Fruit fly (Drosophila melanogaster) whole organism, embryonic: ENCODE data around the gene CG32719.

ENCODE experiments used
- ATbp ChIP-seq: fragments of 200-800 bp; sonication (Bioruptor generic); optimal IDR thresholded peaks from 2 replicates; lab custom pipeline; 2017; ENCODE audit warnings: missing biosample characterization, mild to moderate bottlenecking, missing genetic modification characterization, missing genetic modification reagents
- Atf6 ChIP-seq: fragments of 200-800 bp; sonication (Bioruptor generic); IDR thresholded peaks from 2 replicates; pipeline ENCODE4 v1.3.6; 2022; ENCODE audit warnings: missing biosample characterization, missing genetic modification characterization
- Blimp-1 ChIP-seq: fragments of 200-800 bp; sonication (Bioruptor generic); optimal IDR thresholded peaks from 3 replicates; lab custom pipeline; 2018; ENCODE audit warnings: missing biosample characterization, missing genetic modification characterization, mild to moderate bottlenecking, moderate library complexity, missing genetic modification reagents
- CG10366 ChIP-seq: fragments of 200-800 bp; sonication (Bioruptor generic); IDR thresholded peaks from 2 replicates; pipeline ENCODE4 v1.3.6; 2022; ENCODE audit warnings: missing biosample characterization, missing genetic modification characterization
- CG10959 ChIP-seq: fragments of 200-800 bp; sonication (Bioruptor generic); IDR thresholded peaks from 2 replicates; pipeline ENCODE4 v1.3.6; 2022; ENCODE audit warnings: missing biosample characterization, missing genetic modification characterization
- CG12155 ChIP-seq: fragments of 200-800 bp; sonication (Bioruptor generic); optimal IDR thresholded peaks from 3 replicates; lab custom pipeline; 2016; ENCODE audit warnings: missing biosample characterization, missing genetic modification characterization
- CG13775 ChIP-seq: fragments of 200-800 bp; sonication (Bioruptor generic); optimal IDR thresholded peaks from 3 replicates; lab custom pipeline; 2017; ENCODE audit warnings: missing biosample characterization, mild to moderate bottlenecking, missing genetic modification characterization
- CG15696 ChIP-seq: fragments of 200-800 bp; sonication (Bioruptor generic); optimal IDR thresholded peaks from 2 replicates; lab custom pipeline; 2019; ENCODE audit warnings: missing biosample characterization, mild to moderate bottlenecking, missing genetic modification characterization, moderate library complexity
- CG16813 ChIP-seq: fragments of 200-800 bp; sonication (Bioruptor generic); IDR thresholded peaks from 3 replicates; pipeline ENCODE4 v1.3.6; 2022; ENCODE audit warnings: missing biosample characterization, missing genetic modification characterization; ENCODE audit not compliant: partially characterized antibody
- CG17829 ChIP-seq: fragments of 200-800 bp; optimal IDR thresholded peaks from 2 replicates; lab custom pipeline; 2019; ENCODE audit warnings: missing biosample characterization, mild to moderate bottlenecking, missing genetic modification characterization, moderate library complexity
- CG18262 ChIP-seq: fragments of 200-800 bp; optimal IDR thresholded peaks from 3 replicates; lab custom pipeline; 2019; ENCODE audit warnings: missing biosample characterization, mild to moderate bottlenecking, missing genetic modification characterization, moderate library complexity
- CG18476 ChIP-seq: fragments of 200-800 bp; sonication (Bioruptor generic); optimal IDR thresholded peaks from 2 replicates; lab custom pipeline; 2016; ENCODE audit warnings: missing biosample characterization, mild to moderate bottlenecking, missing genetic modification characterization
- CG2712 ChIP-seq: fragments of 200-800 bp; optimal IDR thresholded peaks from 3 replicates; lab custom pipeline; 2019; ENCODE audit warnings: missing biosample characterization, mild to moderate bottlenecking, missing genetic modification characterization, moderate library complexity
- CG30403 ChIP-seq: fragments of 200-800 bp; sonication (Bioruptor generic); optimal IDR thresholded peaks from 3 replicates; lab custom pipeline; 2016; ENCODE audit warnings: missing biosample characterization, missing genetic modification characterization
- CG3995 ChIP-seq: fragments of 200-800 bp; sonication (Bioruptor generic); optimal IDR thresholded peaks from 3 replicates; lab custom pipeline; 2016; ENCODE audit warnings: missing biosample characterization, missing genetic modification characterization
- CG42726 ChIP-seq: fragments of 200-800 bp; sonication (Bioruptor generic); IDR thresholded peaks from 2 replicates; pipeline ENCODE4 v1.3.6; 2022; ENCODE audit warnings: missing biosample characterization, missing genetic modification characterization; ENCODE audit not compliant: partially characterized antibody
- CG4730 ChIP-seq: fragments of 200-800 bp; sonication (Bioruptor generic); IDR thresholded peaks from 2 replicates; pipeline ENCODE4 v1.3.6; 2022; ENCODE audit warnings: missing biosample characterization, missing genetic modification characterization
- CG5180 ChIP-seq: fragments of 200-800 bp; sonication (Bioruptor generic); optimal IDR thresholded peaks from 3 replicates; lab custom pipeline; 2017; ENCODE audit warnings: missing biosample characterization, missing genetic modification characterization, mild to moderate bottlenecking, moderate library complexity, missing genetic modification reagents
- CG7839 ChIP-seq: fragments of 200-800 bp; sonication (Bioruptor generic); optimal IDR thresholded peaks from 3 replicates; lab custom pipeline; 2018; ENCODE audit warnings: missing biosample characterization, mild to moderate bottlenecking, missing genetic modification characterization, moderate library complexity
- CG8359 ChIP-seq: fragments of 200-800 bp; sonication (Bioruptor generic); optimal IDR thresholded peaks from 2 replicates; lab custom pipeline; 2017; ENCODE audit warnings: missing biosample characterization, mild to moderate bottlenecking, missing genetic modification characterization, borderline replicate concordance
- CG8388 ChIP-seq: fragments of 200-800 bp; sonication (Bioruptor generic); optimal IDR thresholded peaks from 2 replicates; lab custom pipeline; 2019; ENCODE audit warnings: missing biosample characterization, mild to moderate bottlenecking, missing genetic modification characterization, moderate library complexity
- CG8944 ChIP-seq: fragments of 200-800 bp; sonication (Bioruptor generic); optimal IDR thresholded peaks from 3 replicates; lab custom pipeline; 2016; ENCODE audit warnings: missing biosample characterization, missing genetic modification characterization
- CG9727 ChIP-seq: fragments of 200-800 bp; sonication (Bioruptor generic); optimal IDR thresholded peaks from 3 replicates; lab custom pipeline; 2017; ENCODE audit warnings: missing biosample characterization, mild to moderate bottlenecking, missing genetic modification characterization
- Chrac-16 ChIP-seq: fragments of 200-800 bp; sonication (Bioruptor generic); optimal IDR thresholded peaks from 3 replicates; lab custom pipeline; 2016; ENCODE audit warnings: missing biosample characterization, missing genetic modification characterization
- CkIIα-i1 ChIP-seq: fragments of 200-800 bp; sonication (Bioruptor generic); IDR thresholded peaks from 2 replicates; pipeline ENCODE4 v1.3.6; 2022; ENCODE audit warnings: missing biosample characterization, missing genetic modification characterization
- Dfd ChIP-seq, 2 experiments: fragments of >200 bp; optimal IDR thresholded peaks; 2 replicates each; lab custom pipeline; 2017; ENCODE audit warnings: missing biosample characterization in 2 of 2, missing genetic modification characterization in 2 of 2
- Elba2 ChIP-seq: fragments of 200-800 bp; sonication (Bioruptor generic); optimal IDR thresholded peaks from 3 replicates; lab custom pipeline; 2016; ENCODE audit warnings: missing biosample characterization, missing genetic modification characterization
- HmgD ChIP-seq: fragments of 200-800 bp; sonication (Bioruptor generic); optimal IDR thresholded peaks from 3 replicates; lab custom pipeline; 2016; ENCODE audit warnings: missing biosample characterization, missing genetic modification characterization
- HmgZ ChIP-seq: fragments of 200-800 bp; sonication (Bioruptor generic); optimal IDR thresholded peaks from 2 replicates; lab custom pipeline; 2018; ENCODE audit warnings: missing biosample characterization, mild to moderate bottlenecking, missing genetic modification characterization
- Hr3 ChIP-seq: fragments of 200-800 bp; sonication (Bioruptor generic); optimal IDR thresholded peaks from 3 replicates; lab custom pipeline; 2016; ENCODE audit warnings: missing biosample characterization, missing genetic modification characterization
- Kr ChIP-seq: fragments of 200-800 bp; sonication (Bioruptor generic); optimal IDR thresholded peaks from 2 replicates; lab custom pipeline; 2017; ENCODE audit warnings: missing biosample characterization, mild to moderate bottlenecking, missing genetic modification characterization
- Nf-YB ChIP-seq: fragments of 200-800 bp; sonication (Bioruptor generic); optimal IDR thresholded peaks from 3 replicates; lab custom pipeline; 2019; ENCODE audit warnings: missing biosample characterization, mild to moderate bottlenecking, missing genetic modification characterization, moderate library complexity
- Rx ChIP-seq: fragments of 200-800 bp; sonication (Bioruptor generic); IDR thresholded peaks from 2 replicates; pipeline ENCODE4 v1.3.6; 2022; ENCODE audit warnings: missing biosample characterization, missing genetic modification characterization
- Vsx1 ChIP-seq: fragments of 200-800 bp; sonication (Bioruptor generic); optimal IDR thresholded peaks from 2 replicates; lab custom pipeline; 2017; ENCODE audit warnings: missing biosample characterization, mild to moderate bottlenecking, missing genetic modification characterization, missing genetic modification reagents
- al ChIP-seq: fragments of 200-800 bp; sonication (Bioruptor generic); IDR thresholded peaks from 2 replicates; pipeline ENCODE4 v1.3.6; 2022; ENCODE audit warnings: missing biosample characterization, missing genetic modification characterization
- bsh ChIP-seq, 2 experiments: fragments of 200-800 bp; sonication (Bioruptor generic); optimal IDR thresholded peaks; 2 replicates each; lab custom pipeline; 2017 to 2018; ENCODE audit warnings: mild to moderate bottlenecking in 2 of 2, missing biosample characterization in 2 of 2, missing genetic modification characterization in 2 of 2, moderate library complexity in 1 of 2
- chm ChIP-seq: fragments of 200-800 bp; sonication (Bioruptor generic); IDR thresholded peaks from 2 replicates; pipeline ENCODE4 v1.3.6; 2022; ENCODE audit warnings: missing biosample characterization, missing genetic modification characterization
- dmrt99B ChIP-seq: fragments of 200-800 bp; sonication (Bioruptor generic); optimal IDR thresholded peaks from 2 replicates; lab custom pipeline; 2018; ENCODE audit warnings: missing biosample characterization, mild to moderate bottlenecking, missing genetic modification characterization, moderate library complexity
- dpn ChIP-seq, 2 experiments: fragments of 200-800 bp; sonication (Bioruptor generic); optimal IDR thresholded peaks; 3 replicates each; lab custom pipeline; 2016; ENCODE audit warnings: missing biosample characterization in 2 of 2, missing genetic modification characterization in 2 of 2
- fru ChIP-seq: fragments of >200 bp; optimal IDR thresholded peaks from 2 replicates; lab custom pipeline; 2017
- gce ChIP-seq: fragments of 200-800 bp; sonication (Bioruptor generic); IDR thresholded peaks from 3 replicates; pipeline ENCODE4 v1.3.6; 2022; ENCODE audit warnings: missing biosample characterization, missing genetic modification characterization
- gem ChIP-seq: fragments of 200-800 bp; sonication (Bioruptor generic); optimal IDR thresholded peaks from 2 replicates; lab custom pipeline; 2019; ENCODE audit warnings: missing biosample characterization, mild to moderate bottlenecking, missing genetic modification characterization, moderate library complexity
- her ChIP-seq: fragments of 200-800 bp; sonication (Bioruptor generic); optimal IDR thresholded peaks from 2 replicates; lab custom pipeline; 2016; ENCODE audit warnings: missing biosample characterization, missing genetic modification characterization
- kah ChIP-seq: fragments of 200-800 bp; sonication (Bioruptor generic); optimal IDR thresholded peaks from 2 replicates; lab custom pipeline; 2018; ENCODE audit warnings: missing biosample characterization, mild to moderate bottlenecking, missing genetic modification characterization
- maf-S ChIP-seq: fragments of 200-800 bp; sonication (Bioruptor generic); optimal IDR thresholded peaks from 2 replicates; lab custom pipeline; 2016; ENCODE audit warnings: missing biosample characterization, missing genetic modification characterization
- nmo ChIP-seq: fragments of 200-800 bp; sonication (Bioruptor generic); optimal IDR thresholded peaks from 2 replicates; lab custom pipeline; 2018; ENCODE audit warnings: missing biosample characterization, mild to moderate bottlenecking, missing genetic modification characterization, moderate library complexity
- prd ChIP-seq, 3 experiments: fragments of >200 bp in 2 of 3; fragments of 200-800 bp in 1 of 3; sonication (Bioruptor generic) in 1 of 3; optimal IDR thresholded peaks in 2 of 3; IDR thresholded peaks in 1 of 3; 2 replicates in 2 of 3; 3 replicates in 1 of 3; pipeline versions ENCODE4 v1.3.6 to Lab custom; 2017 to 2022; ENCODE audit warnings: missing biosample characterization in 1 of 3, missing genetic modification characterization in 1 of 3
- schlank ChIP-seq: fragments of 200-800 bp; sonication (Bioruptor generic); optimal IDR thresholded peaks from 2 replicates; lab custom pipeline; 2018; ENCODE audit warnings: missing biosample characterization, mild to moderate bottlenecking, missing genetic modification characterization
- sens ChIP-seq: fragments of 200-800 bp; sonication (Bioruptor generic); peaks from one replicate; lab custom pipeline; 2016; ENCODE audit warnings: missing biosample characterization, missing genetic modification characterization
- sob ChIP-seq: fragments of 200-800 bp; sonication (Bioruptor generic); IDR thresholded peaks from 2 replicates; pipeline ENCODE4 v1.3.6; 2022; ENCODE audit warnings: missing biosample characterization, missing genetic modification characterization
- tin ChIP-seq: fragments of 200-800 bp; sonication (Bioruptor generic); optimal IDR thresholded peaks from 3 replicates; lab custom pipeline; 2016; ENCODE audit warnings: missing biosample characterization, missing genetic modification characterization

The CG32719 gene

dm6 chrX:7556270-7556669 is 8.5 kb upstream of the CG32719 start (continued):
- TF ChIP-seq CG18476 (GFP tag; lab: Kevin White, UChicago) = no peak
- peak in 1 of 2 experiments; percentile 65 for TF ChIP-seq bsh (GFP tag; optimal IDR thresholded peaks at IDR 0.05; lab: Kevin White, UChicago)
- no peak for TF ChIP-seq CG10366 (GFP tag; lab: Robert Waterston, UW)
- TF ChIP-seq sob = no peak
- no peak for TF ChIP-seq fru
- no peak for TF ChIP-seq CG42726 (GFP tag; lab: Robert Waterston, UW)
- TF ChIP-seq chm (GFP tag; lab: Robert Waterston, UW) = no peak
- peak; percentile 67 for TF ChIP-seq CG2712
- TF ChIP-seq CG30403 (GFP tag; lab: Kevin White, UChicago) = peak; percentile 18
- TF ChIP-seq Chrac-16 = peak; percentile 8
- TF ChIP-seq kah = no peak
- no peak for TF ChIP-seq CG8944
- TF ChIP-seq CG7839 = peak; percentile 27
- no peak for TF ChIP-seq Kr (GFP tag; lab: Kevin White, UChicago)
- TF ChIP-seq Rx = no peak
- no peak for TF ChIP-seq Elba2 (GFP tag; lab: Kevin White, UChicago)
- TF ChIP-seq CG15696 (tag; lab: Kevin White, UChicago) = peak; percentile 47
- no peak for TF ChIP-seq CG16813
- TF ChIP-seq prd (optimal IDR thresholded peaks at IDR 0.05; lab: Kevin White, UChicago) = no peak
- TF ChIP-seq prd (GFP tag; IDR thresholded peaks at IDR 0.05; lab: Robert Waterston, UW) = peak; percentile 56; the same call in 2 of the 3 replicates
- TF ChIP-seq CG12155 = no peak
- peak; percentile 12 for TF ChIP-seq tin (GFP tag; lab: Kevin White, UChicago)
- no peak for TF ChIP-seq Dfd (GFP tag; optimal IDR thresholded peaks at IDR 0.05; lab: Kevin White, UChicago)
- TF ChIP-seq her (GFP tag; lab: Kevin White, UChicago) = no peak
- no peak for TF ChIP-seq Nf-YB (GFP tag; lab: Kevin White, UChicago)
- no peak for TF ChIP-seq Hr3 (GFP tag; lab: Kevin White, UChicago)
- no peak for TF ChIP-seq maf-S (GFP tag; lab: Kevin White, UChicago)
- no peak for TF ChIP-seq CkIIα-i1 (GFP tag; lab: Robert Waterston, UW)
- no peak for TF ChIP-seq dpn (GFP tag; optimal IDR thresholded peaks at IDR 0.05; lab: Kevin White, UChicago)
- TF ChIP-seq gce (GFP tag; lab: Robert Waterston, UW) = no peak
- no peak for TF ChIP-seq ATbp
- peak; percentile 34 for TF ChIP-seq nmo
- no peak for TF ChIP-seq CG3995 (GFP tag; lab: Kevin White, UChicago)
- peak; percentile 51 for TF ChIP-seq gem (tag; lab: Kevin White, UChicago)
- peak; percentile 78 for TF ChIP-seq sens (GFP tag; lab: Kevin White, UChicago)
- peak; percentile 39 for TF ChIP-seq CG17829 (tag; lab: Kevin White, UChicago)
- no peak for TF ChIP-seq schlank (tag; lab: Kevin White, UChicago)
- 0 out of 2 replicates have a peak, but pooled peaks have one; percentile 30 for TF ChIP-seq CG10959 (GFP tag; lab: Robert Waterston, UW)
- TF ChIP-seq CG8388 (GFP tag; lab: Kevin White, UChicago) = peak; percentile 35
- no peak for TF ChIP-seq HmgZ (tag; lab: Kevin White, UChicago)
- TF ChIP-seq dmrt99B (tag; lab: Kevin White, UChicago) = peak; percentile 36
- TF ChIP-seq CG18262 = peak; percentile 57
- no peak for TF ChIP-seq CG4730 (GFP tag; lab: Robert Waterston, UW)
- peak; percentile 7 for TF ChIP-seq CG13775 (GFP tag; lab: Kevin White, UChicago)
- no peak for TF ChIP-seq HmgD (GFP tag; lab: Kevin White, UChicago)
- no peak for TF ChIP-seq al (GFP tag; lab: Robert Waterston, UW)
- no peak for TF ChIP-seq Atf6 (GFP tag; lab: Robert Waterston, UW)
- TF ChIP-seq Blimp-1 (GFP tag; lab: Kevin White, UChicago) = peak; percentile 42
- peak; percentile 48 for TF ChIP-seq CG9727
- TF ChIP-seq CG8359 = no peak
- no peak for TF ChIP-seq CG5180 (GFP tag; lab: Kevin White, UChicago)
- no peak for TF ChIP-seq Vsx1
